Fruit fly (Drosophila melanogaster) whole organism, embryonic: ENCODE measurements around the gene Vajk2.
A peak's percentile ranks its signal among the peaks of the same experiment; 100 is the strongest.

Experiments used
- Abd-B ChIP-seq: fragments of 200-800 bp; sonication (Bioruptor generic); optimal IDR thresholded peaks from 2 replicates; lab custom pipeline; 2018; ENCODE audit warnings: missing biosample characterization, mild to moderate bottlenecking, missing genetic modification characterization, moderate library complexity
- Antp ChIP-seq: fragments of 200-800 bp; sonication (Bioruptor generic); optimal IDR thresholded peaks from 3 replicates; lab custom pipeline; 2016; ENCODE audit warnings: missing biosample characterization, missing genetic modification characterization
- CG1024 ChIP-seq: fragments of 200-800 bp; sonication (Bioruptor generic); IDR thresholded peaks from 2 replicates; pipeline ENCODE4 v1.3.6; 2022; ENCODE audit warnings: missing biosample characterization, missing genetic modification characterization
- CG16779 ChIP-seq: fragments of 200-800 bp; sonication (Bioruptor generic); IDR thresholded peaks from 2 replicates; pipeline ENCODE4 v1.3.6; 2022; ENCODE audit warnings: missing biosample characterization, missing genetic modification characterization
- CG16815 ChIP-seq: fragments of 200-800 bp; sonication (Bioruptor generic); optimal IDR thresholded peaks from 3 replicates; lab custom pipeline; 2017; ENCODE audit warnings: missing biosample characterization, mild to moderate bottlenecking, missing genetic modification characterization
- CG17612 ChIP-seq: fragments of 200-800 bp; sonication (Bioruptor generic); IDR thresholded peaks from 2 replicates; pipeline ENCODE4 v1.3.6; 2022; ENCODE audit warnings: missing biosample characterization, missing genetic modification characterization
- CG2120 ChIP-seq: fragments of 200-800 bp; sonication (Bioruptor generic); optimal IDR thresholded peaks from 3 replicates; lab custom pipeline; 2016; ENCODE audit warnings: missing biosample characterization, missing genetic modification characterization
- CG2678 ChIP-seq: fragments of 200-800 bp; sonication (Bioruptor generic); optimal IDR thresholded peaks from 3 replicates; lab custom pipeline; 2019; ENCODE audit warnings: missing biosample characterization, mild to moderate bottlenecking, missing genetic modification characterization, moderate library complexity
- CG34422 ChIP-seq: fragments of 200-800 bp; sonication (Bioruptor generic); IDR thresholded peaks from 3 replicates; pipeline ENCODE4 v1.3.6; 2022; ENCODE audit warnings: missing biosample characterization, missing genetic modification characterization
- CG4282 ChIP-seq: fragments of 200-800 bp; sonication (Bioruptor generic); optimal IDR thresholded peaks from 2 replicates; lab custom pipeline; 2016; ENCODE audit warnings: missing biosample characterization, missing genetic modification characterization
- CG4360 ChIP-seq: fragments of 200-800 bp; sonication (Bioruptor generic); IDR thresholded peaks from 2 replicates; pipeline ENCODE4 v1.3.6; 2022; ENCODE audit warnings: missing biosample characterization, missing genetic modification characterization
- CG6175 ChIP-seq: fragments of 200-800 bp; sonication (Bioruptor generic); IDR thresholded peaks from 3 replicates; pipeline ENCODE4 v1.3.6; 2022; ENCODE audit warnings: missing biosample characterization, missing genetic modification characterization
- CG6689 ChIP-seq: fragments of 200-800 bp; sonication (Bioruptor generic); IDR thresholded peaks from 2 replicates; pipeline ENCODE4 v1.3.6; 2022; ENCODE audit warnings: missing biosample characterization, missing genetic modification characterization
- CG6791 ChIP-seq: fragments of 200-800 bp; sonication (Bioruptor generic); IDR thresholded peaks from 3 replicates; pipeline ENCODE4 v1.3.6; 2022; ENCODE audit warnings: missing biosample characterization, missing genetic modification characterization; ENCODE audit not compliant: partially characterized antibody
- CG8359 ChIP-seq: fragments of 200-800 bp; sonication (Bioruptor generic); optimal IDR thresholded peaks from 2 replicates; lab custom pipeline; 2017; ENCODE audit warnings: missing biosample characterization, mild to moderate bottlenecking, missing genetic modification characterization, borderline replicate concordance
- CoRest ChIP-seq: fragments of 200-800 bp; sonication (Bioruptor generic); optimal IDR thresholded peaks from 3 replicates; lab custom pipeline; 2018; ENCODE audit warnings: missing biosample characterization, mild to moderate bottlenecking, missing genetic modification characterization, moderate library complexity
- Dip3 ChIP-seq: fragments of 200-800 bp; sonication (Bioruptor generic); optimal IDR thresholded peaks from 3 replicates; lab custom pipeline; 2016; ENCODE audit warnings: missing biosample characterization, missing genetic modification characterization
- Drgx ChIP-seq: fragments of 200-800 bp; sonication (Bioruptor generic); IDR thresholded peaks from 2 replicates; pipeline ENCODE4 v1.3.6; 2022; ENCODE audit warnings: missing biosample characterization, missing genetic modification characterization
- HLH3B ChIP-seq: fragments of 200-800 bp; sonication (Bioruptor generic); IDR thresholded peaks from 2 replicates; pipeline ENCODE4 v1.3.6; 2022; ENCODE audit warnings: missing biosample characterization, missing genetic modification characterization
- HmgZ ChIP-seq: fragments of 200-800 bp; sonication (Bioruptor generic); optimal IDR thresholded peaks from 2 replicates; lab custom pipeline; 2018; ENCODE audit warnings: missing biosample characterization, mild to moderate bottlenecking, missing genetic modification characterization
- Pdp1 ChIP-seq, 2 experiments: fragments of 200-800 bp; sonication (Bioruptor generic); optimal IDR thresholded peaks; 3 replicates each; lab custom pipeline; 2016; ENCODE audit warnings: missing biosample characterization in 2 of 2, missing genetic modification characterization in 2 of 2, mild to moderate bottlenecking in 1 of 2, moderate library complexity in 1 of 2
- Sox100B ChIP-seq: fragments of 200-800 bp; sonication (Bioruptor generic); optimal IDR thresholded peaks from 3 replicates; lab custom pipeline; 2018; ENCODE audit warnings: missing biosample characterization, mild to moderate bottlenecking, missing genetic modification characterization
- Sry-β ChIP-seq: fragments of 200-800 bp; sonication (Bioruptor generic); optimal IDR thresholded peaks from 2 replicates; lab custom pipeline; 2018; ENCODE audit warnings: missing biosample characterization, mild to moderate bottlenecking, missing genetic modification characterization, moderate library complexity
- Ssrp ChIP-seq: fragments of 200-800 bp; sonication (Bioruptor generic); optimal IDR thresholded peaks from 2 replicates; lab custom pipeline; 2018; ENCODE audit warnings: missing biosample characterization, mild to moderate bottlenecking, missing genetic modification characterization, moderate library complexity
- Trl ChIP-seq, 3 experiments: fragments of >200 bp in 2 of 3; fragments of 200-800 bp in 1 of 3; sonication (Bioruptor generic) in 1 of 3; optimal IDR thresholded peaks; 2 replicates in 1 of 3; 3 replicates in 2 of 3; lab custom pipeline; 2016 to 2017; ENCODE audit warnings: missing biosample characterization in 1 of 3, missing genetic modification characterization in 1 of 3
- abd-A ChIP-seq: fragments of 200-800 bp; sonication (Bioruptor generic); optimal IDR thresholded peaks from 3 replicates; lab custom pipeline; 2019; ENCODE audit warnings: missing biosample characterization, mild to moderate bottlenecking, missing genetic modification characterization, moderate library complexity
- bcd ChIP-seq: fragments of 200-800 bp; sonication (Bioruptor generic); optimal IDR thresholded peaks from 2 replicates; lab custom pipeline; 2017; ENCODE audit warnings: missing biosample characterization, mild to moderate bottlenecking, missing genetic modification characterization
- chm ChIP-seq: fragments of 200-800 bp; sonication (Bioruptor generic); IDR thresholded peaks from 2 replicates; pipeline ENCODE4 v1.3.6; 2022; ENCODE audit warnings: missing biosample characterization, missing genetic modification characterization
- disco-r ChIP-seq: fragments of 200-800 bp; sonication (Bioruptor generic); optimal IDR thresholded peaks from 2 replicates; lab custom pipeline; 2016; ENCODE audit warnings: missing biosample characterization, missing genetic modification characterization
- dpn ChIP-seq, 2 experiments: fragments of 200-800 bp; sonication (Bioruptor generic); optimal IDR thresholded peaks; 3 replicates each; lab custom pipeline; 2016; ENCODE audit warnings: missing biosample characterization in 2 of 2, missing genetic modification characterization in 2 of 2
- eyg ChIP-seq: fragments of 200-800 bp; sonication (Bioruptor generic); optimal IDR thresholded peaks from 3 replicates; lab custom pipeline; 2016; ENCODE audit warnings: missing biosample characterization, missing genetic modification characterization
- fd3F ChIP-seq: fragments of 200-800 bp; sonication (Bioruptor generic); optimal IDR thresholded peaks from 2 replicates; lab custom pipeline; 2018; ENCODE audit warnings: missing biosample characterization, mild to moderate bottlenecking, missing genetic modification characterization, moderate library complexity
- fru ChIP-seq: fragments of >200 bp; optimal IDR thresholded peaks from 2 replicates; lab custom pipeline; 2017
- gcm2 ChIP-seq: fragments of 200-800 bp; sonication (Bioruptor generic); optimal IDR thresholded peaks from 2 replicates; lab custom pipeline; 2016; ENCODE audit warnings: missing biosample characterization, missing genetic modification characterization
- gfzf ChIP-seq: fragments of 200-800 bp; sonication (Bioruptor generic); optimal IDR thresholded peaks from 2 replicates; lab custom pipeline; 2016; ENCODE audit warnings: missing biosample characterization, mild to moderate bottlenecking, missing genetic modification characterization, moderate library complexity
- insv ChIP-seq, 2 experiments: fragments of 200-800 bp; sonication (Bioruptor generic); optimal IDR thresholded peaks; 3 replicates each; lab custom pipeline; 2016 to 2018; ENCODE audit warnings: missing biosample characterization in 2 of 2, missing genetic modification characterization in 2 of 2
- maf-S ChIP-seq: fragments of 200-800 bp; sonication (Bioruptor generic); optimal IDR thresholded peaks from 2 replicates; lab custom pipeline; 2016; ENCODE audit warnings: missing biosample characterization, missing genetic modification characterization
- nau ChIP-seq: fragments of 200-800 bp; sonication (Bioruptor generic); optimal IDR thresholded peaks from 3 replicates; lab custom pipeline; 2017; ENCODE audit warnings: missing biosample characterization, mild to moderate bottlenecking, missing genetic modification characterization, missing genetic modification reagents
- otp ChIP-seq: fragments of 200-800 bp; sonication (Bioruptor generic); IDR thresholded peaks from 3 replicates; pipeline ENCODE4, ENCODE4 v1.3.6; 2022; ENCODE audit warnings: missing biosample characterization, missing genetic modification characterization
- pan ChIP-seq, 4 experiments: fragments of >200 bp in 3 of 4; fragments of 200-800 bp in 1 of 4; sonication (Bioruptor generic) in 1 of 4; optimal IDR thresholded peaks in 3 of 4; IDR thresholded peaks in 1 of 4; 2 replicates each; pipeline versions ENCODE4 v1.3.6 to Lab custom; 2017 to 2022; ENCODE audit warnings: missing biosample characterization in 2 of 4, missing genetic modification characterization in 2 of 4, mixed read lengths in 1 of 4
- peb ChIP-seq: fragments of 200-800 bp; sonication (Bioruptor generic); IDR thresholded peaks from 2 replicates; pipeline ENCODE4 v1.3.6; 2022; ENCODE audit warnings: missing biosample characterization, missing genetic modification characterization
- pho ChIP-seq: fragments of 200-800 bp; sonication (Bioruptor generic); optimal IDR thresholded peaks from 2 replicates; lab custom pipeline; 2016; ENCODE audit warnings: missing biosample characterization, missing genetic modification characterization
- salm ChIP-seq: fragments of 200-800 bp; sonication (Bioruptor generic); optimal IDR thresholded peaks from 2 replicates; lab custom pipeline; 2018; ENCODE audit warnings: missing biosample characterization, mild to moderate bottlenecking, missing genetic modification characterization
- slou ChIP-seq: fragments of 200-800 bp; sonication (Bioruptor generic); optimal IDR thresholded peaks from 3 replicates; lab custom pipeline; 2016; ENCODE audit warnings: missing biosample characterization, missing genetic modification characterization
- sr ChIP-seq: fragments of 200-800 bp; sonication (Bioruptor generic); IDR thresholded peaks from 3 replicates; pipeline ENCODE4 v1.3.6; 2022; ENCODE audit warnings: missing biosample characterization, missing genetic modification characterization
- stc ChIP-seq: fragments of 200-800 bp; sonication (Bioruptor generic); IDR thresholded peaks from 2 replicates; pipeline ENCODE4 v1.3.6; 2022; ENCODE audit warnings: missing biosample characterization, missing genetic modification characterization
- tap ChIP-seq: fragments of 200-800 bp; optimal IDR thresholded peaks from 3 replicates; lab custom pipeline; 2019; ENCODE audit warnings: missing biosample characterization, mild to moderate bottlenecking, missing genetic modification characterization, moderate library complexity
- tll ChIP-seq, 2 experiments: fragments of 200-800 bp in 1 of 2; fragments of >200 bp in 1 of 2; sonication (Bioruptor generic) in 1 of 2; optimal IDR thresholded peaks; 2 replicates each; lab custom pipeline; 2017 to 2019; ENCODE audit warnings: missing biosample characterization in 2 of 2, missing genetic modification characterization in 2 of 2, mild to moderate bottlenecking in 1 of 2, moderate library complexity in 1 of 2
- unc-4 ChIP-seq: fragments of 200-800 bp; sonication (Bioruptor generic); IDR thresholded peaks from 2 replicates; pipeline ENCODE4 v1.3.6; 2022; ENCODE audit warnings: missing biosample characterization, missing genetic modification characterization; ENCODE audit not compliant: partially characterized antibody
- zfh2 ChIP-seq: fragments of 200-800 bp; sonication (Bioruptor generic); optimal IDR thresholded peaks from 2 replicates; lab custom pipeline; 2016; ENCODE audit warnings: missing biosample characterization, missing genetic modification characterization

Gene Vajk2

DNA sequence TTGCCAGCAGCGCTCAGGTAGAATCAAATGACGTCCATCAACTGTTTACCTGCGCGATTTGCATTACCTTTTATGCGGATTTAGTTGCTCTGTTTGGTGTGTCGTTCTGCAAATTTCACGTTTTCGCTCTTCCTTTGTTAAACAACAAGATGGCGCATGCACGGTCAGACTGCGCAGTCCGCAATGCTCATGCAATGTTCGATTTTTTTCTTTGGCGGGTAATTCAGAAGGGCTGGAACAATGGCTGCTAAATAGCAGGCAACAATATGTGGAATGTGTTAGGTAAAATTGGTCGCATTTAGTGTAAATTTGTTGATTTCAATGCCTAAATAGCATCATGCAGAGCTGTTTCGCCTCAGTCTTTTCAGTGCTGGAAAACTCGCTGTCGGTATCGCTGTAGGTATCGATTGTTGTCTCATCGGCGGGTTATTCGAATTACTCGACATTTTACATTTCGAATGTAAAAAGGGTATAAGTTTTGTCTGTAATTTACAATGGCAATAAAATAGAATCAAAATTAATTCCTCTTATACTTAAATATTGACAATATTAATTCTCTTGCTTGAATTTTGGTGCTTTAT is 30.1 kb downstream of the Vajk2 start, which contains the start of gene Smg5 (continued):
- TF ChIP-seq salm (tag; lab: Kevin White, UChicago): no peak
- TF ChIP-seq Antp (GFP tag; lab: Kevin White, UChicago): peak; percentile 97
- peak; percentile 96 for TF ChIP-seq CG16815 (GFP tag; lab: Kevin White, UChicago)
- peak; percentile 81 for TF ChIP-seq slou (GFP tag; lab: Kevin White, UChicago)
- TF ChIP-seq bcd: peak; percentile 92
- peak; percentile 98 for TF ChIP-seq CG2120 (GFP tag; lab: Kevin White, UChicago)
- no peak for TF ChIP-seq fru (lab: Kevin White, UChicago)
- TF ChIP-seq eyg (GFP tag; lab: Kevin White, UChicago): peak; percentile 92
- TF ChIP-seq CG6689 (GFP tag; lab: Robert Waterston, UW): peak; percentile 88
- TF ChIP-seq maf-S (GFP tag; lab: Kevin White, UChicago): peak; percentile 95
- TF ChIP-seq pho (GFP tag; lab: Kevin White, UChicago): peak; percentile 98
- TF ChIP-seq unc-4 (GFP tag; lab: Robert Waterston, UW): peak; percentile 72
- TF ChIP-seq CG6791: peak; percentile 97
- peak; percentile 87; the same call in 2 of the 3 replicates for TF ChIP-seq otp (GFP tag; lab: Robert Waterston, UW)
- TF ChIP-seq CG34422: peak; percentile 98
- peak; percentile 92 for TF ChIP-seq Abd-B
- TF ChIP-seq zfh2: peak; percentile 98
- peak; percentile 94 for TF ChIP-seq disco-r (GFP tag; lab: Kevin White, UChicago)
- TF ChIP-seq CoRest (tag; lab: Kevin White, UChicago): peak; percentile 94
- peak in 1 of 2 experiments; percentile 26 for TF ChIP-seq tll (GFP tag; optimal IDR thresholded peaks at IDR 0.05; lab: Kevin White, UChicago)
- peak; percentile 88 for TF ChIP-seq stc (GFP tag; lab: Robert Waterston, UW)
- peak; percentile 89 for TF ChIP-seq CG6175
- TF ChIP-seq CG17612 (GFP tag; lab: Robert Waterston, UW): peak; percentile 88
- TF ChIP-seq abd-A (tag; lab: Kevin White, UChicago): no peak
- TF ChIP-seq HLH3B (GFP tag; lab: Robert Waterston, UW): peak; percentile 97
- TF ChIP-seq Ssrp (tag; lab: Kevin White, UChicago): peak; percentile 99
- peak; percentile 96 for TF ChIP-seq Dip3 (GFP tag; lab: Kevin White, UChicago)
- no peak for TF ChIP-seq CG4360
- peak; percentile 73 for TF ChIP-seq Drgx
- TF ChIP-seq CG16779: peak; percentile 91
- peak; percentile 88 for TF ChIP-seq gcm2 (GFP tag; lab: Kevin White, UChicago)
- TF ChIP-seq fd3F: peak; percentile 87
- TF ChIP-seq gfzf (GFP tag; lab: Kevin White, UChicago): peak; percentile 48
- no peak for TF ChIP-seq Sox100B
- peak; percentile 97 for TF ChIP-seq chm (GFP tag; lab: Robert Waterston, UW)
- TF ChIP-seq nau: no peak

DNA sequence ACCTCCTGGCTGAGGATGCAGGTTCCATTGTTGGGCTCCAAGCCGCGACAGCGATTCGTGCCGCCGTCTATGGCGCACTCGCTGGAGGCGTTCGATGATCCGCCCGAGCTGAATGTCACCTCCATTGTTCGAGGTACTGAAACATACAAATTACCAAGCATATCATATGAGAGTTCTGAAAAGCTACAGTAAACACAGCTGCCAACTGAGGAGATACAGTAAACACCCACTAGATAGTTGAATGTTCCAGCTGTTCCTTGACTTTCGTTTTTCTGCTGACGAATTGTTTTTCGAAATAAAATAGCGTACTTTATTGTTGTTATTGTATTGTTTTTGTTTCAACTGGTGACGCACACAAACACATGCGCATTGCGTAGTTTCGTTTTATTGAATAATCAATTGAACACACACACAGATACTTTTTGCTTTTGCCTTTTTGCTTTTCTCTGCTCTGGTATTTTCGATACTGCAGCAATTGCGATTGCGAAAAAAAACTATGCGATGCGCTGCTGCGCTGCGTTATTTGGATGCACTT is 30.6 kb downstream of the Vajk2 start:
- no peak for TF ChIP-seq CG4282 (GFP tag; lab: Kevin White, UChicago)
- no peak for TF ChIP-seq HmgZ (tag; lab: Kevin White, UChicago)
- no peak for TF ChIP-seq Sry-β (GFP tag; lab: Kevin White, UChicago)
- TF ChIP-seq dpn (GFP tag; optimal IDR thresholded peaks at IDR 0.05; lab: Kevin White, UChicago): peak in 1 of 2 experiments; percentile 23
- peak in 1 of 2 experiments; percentile 97 for TF ChIP-seq Pdp1 (GFP tag; optimal IDR thresholded peaks at IDR 0.05; lab: Kevin White, UChicago)
- no peak for TF ChIP-seq tap (tag; lab: Kevin White, UChicago)
- no peak for TF ChIP-seq peb (GFP tag; lab: Robert Waterston, UW)
- no peak for TF ChIP-seq CG8359 (GFP tag; lab: Kevin White, UChicago)
- no peak for TF ChIP-seq CG1024 (GFP tag; lab: Robert Waterston, UW)
- no peak for TF ChIP-seq pan (optimal IDR thresholded peaks at IDR 0.05; lab: Kevin White, UChicago)
- no peak for TF ChIP-seq pan (GFP tag; optimal IDR thresholded peaks at IDR 0.05 in 1 of 2, IDR thresholded peaks at IDR 0.05 in 1 of 2)
- peak in 1 of 2 experiments; percentile 2 for TF ChIP-seq Trl (optimal IDR thresholded peaks at IDR 0.05; lab: Kevin White, UChicago)
- TF ChIP-seq Trl (GFP tag; optimal IDR thresholded peaks at IDR 0.05; lab: Kevin White, UChicago): no peak
- TF ChIP-seq sr (GFP tag; lab: Robert Waterston, UW): 0 out of 3 replicates have a peak, but pooled peaks have one; percentile 11
- no peak for TF ChIP-seq insv (GFP tag; optimal IDR thresholded peaks at IDR 0.05; lab: Kevin White, UChicago)
- no peak for TF ChIP-seq CG2678 (tag; lab: Kevin White, UChicago)
